Fruit fly (Drosophila melanogaster) whole organism: ENCODE data around the gene CG6059.

Source experiments
- EcR ChIP-seq, 2 experiments: fragments of >200 bp; optimal IDR thresholded peaks; 2 replicates each; lab custom pipeline; 2017; ENCODE audit warnings: missing biosample characterization in 2 of 2, missing genetic modification characterization in 2 of 2, missing genetic modification reagents in 2 of 2
- pan ChIP-seq: fragments of >200 bp; optimal IDR thresholded peaks from 2 replicates; lab custom pipeline; 2017
- psq ChIP-seq: fragments of >200 bp; optimal IDR thresholded peaks from 2 replicates; lab custom pipeline; 2017
- usp ChIP-seq: fragments of >200 bp; optimal IDR thresholded peaks from 2 replicates; lab custom pipeline; 2017; ENCODE audit warnings: missing biosample characterization, missing genetic modification characterization, mixed read lengths

dm6 chr3R:27076618-27077017, 47.9 kb downstream of the CG6059 start:
- TF ChIP-seq EcR (GFP tag; optimal IDR thresholded peaks at IDR 0.05; lab: Kevin White, UChicago) = no peak
- no peak for TF ChIP-seq usp (GFP tag; lab: Kevin White, UChicago)
- TF ChIP-seq psq (lab: Kevin White, UChicago) = no peak
- no peak for TF ChIP-seq pan (lab: Kevin White, UChicago)
